Fruit fly (Drosophila melanogaster) Kc167 (cell line): ENCODE data around the gene Rpp21.

Source experiments
- Myc ChIP-seq: fragments of >200 bp; optimal IDR thresholded peaks from 2 replicates; lab custom pipeline; 2017; ENCODE audit warnings: missing external identifiers
- Sin3A ChIP-seq: fragments of >200 bp; optimal IDR thresholded peaks from 2 replicates; lab custom pipeline; 2018; ENCODE audit warnings: missing external identifiers
- h ChIP-seq: fragments of >200 bp; optimal IDR thresholded peaks from 3 replicates; lab custom pipeline; 2018; ENCODE audit warnings: missing external identifiers
- insv ChIP-seq: fragments of >200 bp; optimal IDR thresholded peaks from 3 replicates; lab custom pipeline; 2018; ENCODE audit warnings: missing external identifiers
- psq ChIP-seq: fragments of >200 bp; optimal IDR thresholded peaks from 2 replicates; lab custom pipeline; 2017; ENCODE audit warnings: missing external identifiers
- ttk ChIP-seq: sonication (Bioruptor generic); optimal IDR thresholded peaks from 2 replicates; lab custom pipeline; 2017; ENCODE audit warnings: missing external identifiers

Rpp21 gene

dm6 chrX:1047695-1048094 is 17.1 kb downstream of the Rpp21 start:
- TF ChIP-seq psq (lab: Kevin White, UChicago) (no peak), insv (lab: Kevin White, UChicago) (no peak), Myc (lab: Kevin White, UChicago) (no peak), ttk (lab: Kevin White, UChicago) (no peak), h (lab: Kevin White, UChicago) (no peak), Sin3A (lab: Kevin White, UChicago) (no peak)

- no peak for TF ChIP-seq insv (lab: Kevin White, UChicago)
- no peak for TF ChIP-seq psq (lab: Kevin White, UChicago)
- no peak for TF ChIP-seq h (lab: Kevin White, UChicago)
- no peak for TF ChIP-seq Myc (lab: Kevin White, UChicago)
- TF ChIP-seq Sin3A (lab: Kevin White, UChicago) = no peak
- TF ChIP-seq ttk (lab: Kevin White, UChicago) = no peak
Observed at dm6 chrX:1050617-1051250, 20.2 kb downstream of the Rpp21 start.

- TF ChIP-seq ttk (lab: Kevin White, UChicago) = no peak
Observed at dm6 chrX:1051251-1051629, 20.7 kb downstream of the Rpp21 start, which contains the start of gene CG14629. Gene CG14629, plus strand, starts transcription at chrX:1051525.

dm6 chrX:1052684-1053389 is 22.3 kb downstream of the Rpp21 start:
- TF ChIP-seq h (lab: Kevin White, UChicago) (no peak), insv (lab: Kevin White, UChicago) (no peak), Myc (lab: Kevin White, UChicago) (no peak), Sin3A (lab: Kevin White, UChicago) (no peak), psq (lab: Kevin White, UChicago) (no peak), ttk (lab: Kevin White, UChicago) (no peak)

- no peak for TF ChIP-seq Myc (lab: Kevin White, UChicago)
- TF ChIP-seq psq (lab: Kevin White, UChicago) = no peak
- TF ChIP-seq insv (lab: Kevin White, UChicago) = no peak
- no peak for TF ChIP-seq Sin3A (lab: Kevin White, UChicago)
- TF ChIP-seq ttk (lab: Kevin White, UChicago) = no peak
- TF ChIP-seq h (lab: Kevin White, UChicago) = no peak
Observed at dm6 chrX:1056338-1056737, 25.8 kb downstream of the Rpp21 start.

- TF ChIP-seq Myc (lab: Kevin White, UChicago) = no peak
- TF ChIP-seq h (lab: Kevin White, UChicago) = no peak
Observed at dm6 chrX:1063143-1063542, 32.6 kb downstream of the Rpp21 start.

dm6 chrX:1080715-1081114 is 50.2 kb downstream of the Rpp21 start:
- no peak for TF ChIP-seq Myc (lab: Kevin White, UChicago)
- no peak for TF ChIP-seq Sin3A (lab: Kevin White, UChicago)
- no peak for TF ChIP-seq insv (lab: Kevin White, UChicago)
- no peak for TF ChIP-seq psq (lab: Kevin White, UChicago)
- no peak for TF ChIP-seq h (lab: Kevin White, UChicago)
- no peak for TF ChIP-seq ttk (lab: Kevin White, UChicago)

dm6 chrX:1082417-1082816 is 51.9 kb downstream of the Rpp21 start:
- TF ChIP-seq psq (lab: Kevin White, UChicago) (no peak), h (lab: Kevin White, UChicago) (no peak), insv (lab: Kevin White, UChicago) (no peak), ttk (lab: Kevin White, UChicago) (no peak)
